Fruit fly (Drosophila melanogaster) whole organism, pupa: ENCODE results near the gene RPA2.

Experiments used
- CG13204 ChIP-seq: fragments of 200-800 bp; sonication (Bioruptor generic); optimal IDR thresholded peaks from 2 replicates; lab custom pipeline; 2018; ENCODE audit warnings: missing biosample characterization, mild to moderate bottlenecking, missing genetic modification characterization, moderate library complexity
- CG15710 ChIP-seq: fragments of 200-800 bp; sonication (Bioruptor generic); optimal IDR thresholded peaks from 2 replicates; lab custom pipeline; 2018; ENCODE audit warnings: missing biosample characterization, mild to moderate bottlenecking, missing genetic modification characterization, moderate library complexity
- EcR ChIP-seq: fragments of 200-800 bp; sonication (Bioruptor generic); optimal IDR thresholded peaks from 3 replicates; lab custom pipeline; 2019; ENCODE audit warnings: missing biosample characterization, missing genetic modification characterization, mild to moderate bottlenecking, moderate library complexity, missing genetic modification reagents
- fd96Ca ChIP-seq: fragments of 200-800 bp; sonication (Bioruptor generic); IDR thresholded peaks from 3 replicates; pipeline ENCODE4 v1.3.6; 2022; ENCODE audit warnings: missing biosample characterization, missing genetic modification characterization
- gl ChIP-seq: fragments of 200-800 bp; sonication (Bioruptor generic); optimal IDR thresholded peaks from 2 replicates; lab custom pipeline; 2018; ENCODE audit warnings: missing biosample characterization, mild to moderate bottlenecking, missing genetic modification characterization

DNA sequence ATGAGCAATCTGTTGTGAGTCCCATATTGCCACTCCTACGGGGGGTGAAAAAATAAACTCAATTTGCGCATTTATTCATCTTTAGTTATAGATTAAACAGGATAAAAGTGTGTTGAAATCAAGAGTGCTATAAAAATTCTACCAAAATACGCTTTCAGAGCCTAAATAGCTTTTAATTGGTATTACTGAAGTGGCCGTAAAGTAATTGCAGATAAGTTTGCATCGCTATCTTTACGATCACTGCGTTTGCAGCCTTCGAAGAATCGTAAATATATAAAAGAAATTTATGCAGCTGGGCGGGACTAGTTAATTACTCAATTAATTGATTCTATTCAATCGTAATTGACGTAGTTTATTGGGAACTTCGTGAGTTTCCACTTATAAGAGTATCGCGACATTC, 38.7 kb downstream of the RPA2 start:
- TF ChIP-seq CG13204 (GFP tag; lab: Kevin White, UChicago) = no peak
- no peak for TF ChIP-seq gl
- no peak for TF ChIP-seq EcR
- no peak for TF ChIP-seq fd96Ca (GFP tag; lab: Robert Waterston, UW)
- TF ChIP-seq CG15710 (tag; lab: Kevin White, UChicago) = no peak
